Worm (Caenorhabditis elegans) whole organism, L3 larva: ENCODE data around the gene T06E6.10.

ENCODE experiments used
- egl-27 ChIP-seq: sonication (generic microtip); optimal IDR thresholded peaks from 4 replicates; lab custom pipeline; 2017; ENCODE audit warnings: missing biosample characterization, missing genetic modification reagents, missing genetic modification characterization
- nhr-11 ChIP-seq: fragments of 150-350 bp; optimal IDR thresholded peaks from 2 replicates; lab custom pipeline; 2014; ENCODE audit warnings: missing biosample characterization, missing genetic modification characterization
- nhr-25 ChIP-seq: sonication (generic microtip); optimal IDR thresholded peaks from 2 replicates; lab custom pipeline; 2017; ENCODE audit warnings: missing biosample characterization, missing genetic modification characterization
- nhr-28 ChIP-seq: fragments of 150-350 bp; optimal IDR thresholded peaks from 2 replicates; lab custom pipeline; 2014; ENCODE audit warnings: missing biosample characterization, missing genetic modification characterization
- nhr-67 ChIP-seq: fragments of 150-350 bp; optimal IDR thresholded peaks from 2 replicates; lab custom pipeline; 2014; ENCODE audit warnings: missing biosample characterization, missing genetic modification characterization
- unc-62 ChIP-seq: fragments of 150-350 bp; sonication (generic microtip); optimal IDR thresholded peaks from 4 replicates; lab custom pipeline; 2014; ENCODE audit warnings: missing biosample characterization, missing genetic modification reagents, missing genetic modification characterization

DNA sequence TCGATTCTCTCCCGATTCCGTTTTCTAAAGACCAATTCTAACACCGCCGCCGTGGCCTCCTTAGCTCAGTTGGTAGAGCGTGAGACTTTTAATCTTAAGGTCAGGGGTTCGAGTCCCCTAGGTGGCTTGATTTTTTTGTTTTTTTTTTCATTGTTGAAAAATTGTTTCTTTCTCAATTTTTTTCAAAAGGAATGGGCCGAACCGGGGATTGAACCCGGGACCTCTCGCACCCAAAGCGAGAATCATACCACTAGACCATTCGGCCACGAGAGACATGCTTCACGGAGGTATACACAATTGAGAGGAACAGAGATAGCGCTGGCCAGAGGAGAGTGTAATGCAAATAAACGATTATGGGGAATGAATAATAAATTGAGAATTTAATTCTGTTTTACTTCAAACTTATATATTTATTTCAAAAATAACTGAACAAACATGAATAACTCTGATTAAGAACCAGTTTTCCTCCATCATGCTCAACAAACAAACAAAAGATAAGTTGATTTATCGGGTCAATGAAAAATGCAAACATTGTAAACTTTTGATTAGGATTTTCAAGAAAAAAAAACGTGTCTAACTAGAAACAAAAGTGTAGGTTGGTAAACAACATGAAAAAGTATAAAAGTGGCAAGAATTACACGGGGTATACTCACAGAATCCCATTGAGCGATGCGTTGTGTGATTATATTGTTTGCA, 47.3 kb downstream of the T06E6.10 start, which contains the start of gene pqn-71:
- TF ChIP-seq unc-62 (GFP tag; lab: Kevin White, UChicago) (no peak), egl-27 (tag; lab: Kevin White, UChicago) (peak; percentile 82), nhr-67 (no peak), nhr-11 (tag; lab: Kevin White, UChicago) (peak; percentile 14), nhr-25 (tag; lab: Kevin White, UChicago) (peak; percentile 77), nhr-28 (no peak)
